Fruit fly (Drosophila melanogaster) whole organism, embryonic: ENCODE results near the gene CG34008.
A peak's percentile ranks its signal among the peaks of the same experiment; 100 is the strongest.

Experiments
- Atf6 ChIP-seq: fragments of 200-800 bp; sonication (Bioruptor generic); IDR thresholded peaks from 2 replicates; pipeline ENCODE4 v1.3.6; 2022; ENCODE audit warnings: missing biosample characterization, missing genetic modification characterization
- B-H1 ChIP-seq: fragments of 200-800 bp; sonication (Bioruptor generic); IDR thresholded peaks from 3 replicates; pipeline ENCODE4 v1.3.6; 2022; ENCODE audit warnings: missing biosample characterization, missing genetic modification characterization
- CG1024 ChIP-seq: fragments of 200-800 bp; sonication (Bioruptor generic); IDR thresholded peaks from 2 replicates; pipeline ENCODE4 v1.3.6; 2022; ENCODE audit warnings: missing biosample characterization, missing genetic modification characterization
- CG10321 ChIP-seq: fragments of 200-800 bp; sonication (Bioruptor generic); IDR thresholded peaks from 2 replicates; pipeline ENCODE4 v1.3.6; 2022; ENCODE audit warnings: missing biosample characterization, missing genetic modification characterization
- CG10959 ChIP-seq: fragments of 200-800 bp; sonication (Bioruptor generic); IDR thresholded peaks from 2 replicates; pipeline ENCODE4 v1.3.6; 2022; ENCODE audit warnings: missing biosample characterization, missing genetic modification characterization
- CG10979 ChIP-seq: fragments of 200-800 bp; sonication (Bioruptor generic); optimal IDR thresholded peaks from 2 replicates; lab custom pipeline; 2018; ENCODE audit warnings: missing biosample characterization, mild to moderate bottlenecking, missing genetic modification characterization, moderate library complexity
- CG11093 ChIP-seq: fragments of 200-800 bp; sonication (Bioruptor generic); IDR thresholded peaks from 3 replicates; pipeline ENCODE4 v1.3.6; 2022; ENCODE audit warnings: missing biosample characterization, missing genetic modification characterization
- CG11398 ChIP-seq: fragments of 200-800 bp; sonication (Bioruptor generic); optimal IDR thresholded peaks from 2 replicates; lab custom pipeline; 2016; ENCODE audit warnings: missing biosample characterization, missing genetic modification characterization
- CG12071 ChIP-seq: fragments of 200-800 bp; sonication (Bioruptor generic); optimal IDR thresholded peaks from 3 replicates; lab custom pipeline; 2018; ENCODE audit warnings: missing biosample characterization, mild to moderate bottlenecking, missing genetic modification characterization
- CG13287 ChIP-seq: fragments of 200-800 bp; sonication (Bioruptor generic); IDR thresholded peaks from 2 replicates; pipeline ENCODE4 v1.3.6; 2022; ENCODE audit warnings: missing biosample characterization, missing genetic modification characterization; ENCODE audit not compliant: partially characterized antibody
- CG15479 ChIP-seq: fragments of 200-800 bp; sonication (Bioruptor generic); optimal IDR thresholded peaks from 3 replicates; lab custom pipeline; 2019; ENCODE audit warnings: missing biosample characterization, mild to moderate bottlenecking, missing genetic modification characterization, moderate library complexity
- CG1602 ChIP-seq: fragments of 200-800 bp; sonication (Bioruptor generic); optimal IDR thresholded peaks from 3 replicates; lab custom pipeline; 2016; ENCODE audit warnings: missing biosample characterization, missing genetic modification characterization
- CG1603 ChIP-seq: fragments of 200-800 bp; sonication (Bioruptor generic); optimal IDR thresholded peaks from 2 replicates; lab custom pipeline; 2019; ENCODE audit warnings: missing biosample characterization, mild to moderate bottlenecking, missing genetic modification characterization, moderate library complexity
- CG17361 ChIP-seq: fragments of 200-800 bp; sonication (Bioruptor generic); IDR thresholded peaks from 3 replicates; pipeline ENCODE4 v1.3.6; 2022; ENCODE audit warnings: missing biosample characterization, missing genetic modification characterization
- CG2889 ChIP-seq: fragments of 200-800 bp; sonication (Bioruptor generic); IDR thresholded peaks from 3 replicates; pipeline ENCODE4 v1.3.6; 2022; ENCODE audit warnings: missing biosample characterization, missing genetic modification characterization
- CG31441 ChIP-seq: fragments of 200-800 bp; sonication (Bioruptor generic); IDR thresholded peaks from 2 replicates; pipeline ENCODE4 v1.3.6; 2022; ENCODE audit warnings: missing biosample characterization, missing genetic modification characterization
- CG4820 ChIP-seq: fragments of 200-800 bp; sonication (Bioruptor generic); optimal IDR thresholded peaks from 3 replicates; lab custom pipeline; 2016; ENCODE audit warnings: missing biosample characterization, missing genetic modification characterization
- CG6765 ChIP-seq: fragments of 200-800 bp; sonication (Bioruptor generic); optimal IDR thresholded peaks from 3 replicates; lab custom pipeline; 2017; ENCODE audit warnings: missing biosample characterization, mild to moderate bottlenecking, missing genetic modification characterization
- CG6854 ChIP-seq: fragments of 200-800 bp; sonication (Bioruptor generic); optimal IDR thresholded peaks from 3 replicates; lab custom pipeline; 2017; ENCODE audit warnings: missing biosample characterization, mild to moderate bottlenecking, missing genetic modification characterization
- CG7556 ChIP-seq: fragments of 200-800 bp; sonication (Bioruptor generic); optimal IDR thresholded peaks from 2 replicates; lab custom pipeline; 2017; ENCODE audit warnings: missing biosample characterization, mild to moderate bottlenecking, missing genetic modification characterization
- CG8290 ChIP-seq, 3 experiments: fragments of 200-800 bp; sonication (Bioruptor generic); optimal IDR thresholded peaks; 2 replicates each; lab custom pipeline; 2016 to 2019; ENCODE audit warnings: missing biosample characterization in 3 of 3, missing genetic modification characterization in 3 of 3, mild to moderate bottlenecking in 2 of 3, moderate library complexity in 1 of 3
- CG8924 ChIP-seq: fragments of 200-800 bp; optimal IDR thresholded peaks from 3 replicates; lab custom pipeline; 2019; ENCODE audit warnings: missing biosample characterization, mild to moderate bottlenecking, missing genetic modification characterization, moderate library complexity
- CG9609 ChIP-seq: fragments of 200-800 bp; sonication (Bioruptor generic); optimal IDR thresholded peaks from 3 replicates; lab custom pipeline; 2016; ENCODE audit warnings: missing biosample characterization, missing genetic modification characterization
- CG9727 ChIP-seq: fragments of 200-800 bp; sonication (Bioruptor generic); optimal IDR thresholded peaks from 3 replicates; lab custom pipeline; 2017; ENCODE audit warnings: missing biosample characterization, mild to moderate bottlenecking, missing genetic modification characterization
- CoRest ChIP-seq: fragments of 200-800 bp; sonication (Bioruptor generic); optimal IDR thresholded peaks from 3 replicates; lab custom pipeline; 2018; ENCODE audit warnings: missing biosample characterization, mild to moderate bottlenecking, missing genetic modification characterization, moderate library complexity
- Dfd ChIP-seq, 2 experiments: fragments of >200 bp; optimal IDR thresholded peaks; 2 replicates each; lab custom pipeline; 2017; ENCODE audit warnings: missing biosample characterization in 2 of 2, missing genetic modification characterization in 2 of 2
- Ets65A ChIP-seq: fragments of 200-800 bp; sonication (Bioruptor generic); peaks from one replicate; lab custom pipeline; 2016; ENCODE audit warnings: missing biosample characterization, missing genetic modification characterization
- Hmx ChIP-seq: fragments of 200-800 bp; sonication (Bioruptor generic); optimal IDR thresholded peaks from 2 replicates; lab custom pipeline; 2016; ENCODE audit warnings: missing biosample characterization, missing genetic modification characterization
- NfI ChIP-seq: fragments of 200-800 bp; sonication (Bioruptor generic); optimal IDR thresholded peaks from 3 replicates; lab custom pipeline; 2018; ENCODE audit warnings: missing biosample characterization, mild to moderate bottlenecking, missing genetic modification characterization, moderate library complexity
- PHDP ChIP-seq: fragments of 200-800 bp; sonication (Bioruptor generic); optimal IDR thresholded peaks from 3 replicates; lab custom pipeline; 2018; ENCODE audit warnings: missing biosample characterization, mild to moderate bottlenecking, missing genetic modification characterization, moderate library complexity
- Rx ChIP-seq: fragments of 200-800 bp; sonication (Bioruptor generic); IDR thresholded peaks from 2 replicates; pipeline ENCODE4 v1.3.6; 2022; ENCODE audit warnings: missing biosample characterization, missing genetic modification characterization
- Spps ChIP-seq: fragments of 200-800 bp; sonication (Bioruptor generic); optimal IDR thresholded peaks from 2 replicates; lab custom pipeline; 2018; ENCODE audit warnings: missing biosample characterization, mild to moderate bottlenecking, missing genetic modification characterization
- Stat92E ChIP-seq, 3 experiments: fragments of >200 bp in 2 of 3; fragments of 200-800 bp in 1 of 3; sonication (Bioruptor generic) in 1 of 3; optimal IDR thresholded peaks; 2 replicates each; lab custom pipeline; 2017 to 2019; ENCODE audit warnings: missing biosample characterization in 3 of 3, missing genetic modification characterization in 3 of 3, mild to moderate bottlenecking in 1 of 3, moderate library complexity in 1 of 3
- az2 ChIP-seq: fragments of 200-800 bp; sonication (Bioruptor generic); optimal IDR thresholded peaks from 3 replicates; lab custom pipeline; 2016; ENCODE audit warnings: missing biosample characterization, missing genetic modification characterization
- caup ChIP-seq: fragments of 200-800 bp; sonication (Bioruptor generic); optimal IDR thresholded peaks from 3 replicates; lab custom pipeline; 2017; ENCODE audit warnings: missing biosample characterization, mild to moderate bottlenecking, missing genetic modification characterization, moderate library complexity; ENCODE audit not compliant: severe bottlenecking
- chif ChIP-seq, 2 experiments: fragments of 200-800 bp; sonication (Bioruptor generic); optimal IDR thresholded peaks; 3 replicates each; lab custom pipeline; 2016; ENCODE audit warnings: missing biosample characterization in 2 of 2, missing genetic modification characterization in 2 of 2
- croc ChIP-seq: fragments of 200-800 bp; sonication (Bioruptor generic); conservative IDR thresholded peaks from 3 replicates; pipeline ENCODE4 v1.3.6; 2022; ENCODE audit warnings: missing biosample characterization, missing genetic modification characterization
- dmrt11E ChIP-seq: fragments of 200-800 bp; sonication (Bioruptor generic); optimal IDR thresholded peaks from 3 replicates; lab custom pipeline; 2018; ENCODE audit warnings: missing biosample characterization, mild to moderate bottlenecking, missing genetic modification characterization, moderate library complexity
- dysf ChIP-seq: fragments of 200-800 bp; sonication (Bioruptor generic); IDR thresholded peaks from 3 replicates; pipeline ENCODE4 v1.3.6; 2022; ENCODE audit warnings: missing biosample characterization, missing genetic modification characterization
- ewg ChIP-seq: fragments of 200-800 bp; sonication (Bioruptor generic); optimal IDR thresholded peaks from 3 replicates; lab custom pipeline; 2017; ENCODE audit warnings: mild to moderate bottlenecking, missing biosample characterization, missing genetic modification reagents, missing genetic modification characterization
- gt ChIP-seq: fragments of 200-800 bp; sonication (Bioruptor generic); IDR thresholded peaks from 2 replicates; pipeline ENCODE4 v1.3.6; 2022; ENCODE audit warnings: missing biosample characterization, missing genetic modification characterization
- kay ChIP-seq: fragments of 200-800 bp; sonication (Bioruptor generic); optimal IDR thresholded peaks from 2 replicates; lab custom pipeline; 2016; ENCODE audit warnings: missing biosample characterization, missing genetic modification characterization
- klu ChIP-seq: fragments of 200-800 bp; sonication (Bioruptor generic); IDR thresholded peaks from 2 replicates; pipeline ENCODE4 v1.3.6; 2022; ENCODE audit warnings: missing biosample characterization, missing genetic modification characterization
- pan ChIP-seq, 4 experiments: fragments of >200 bp in 3 of 4; fragments of 200-800 bp in 1 of 4; sonication (Bioruptor generic) in 1 of 4; optimal IDR thresholded peaks in 3 of 4; IDR thresholded peaks in 1 of 4; 2 replicates each; pipeline versions ENCODE4 v1.3.6 to Lab custom; 2017 to 2022; ENCODE audit warnings: missing biosample characterization in 2 of 4, missing genetic modification characterization in 2 of 4, mixed read lengths in 1 of 4
- sug ChIP-seq: fragments of 200-800 bp; optimal IDR thresholded peaks from 2 replicates; lab custom pipeline; 2019; ENCODE audit warnings: missing biosample characterization, mild to moderate bottlenecking, missing genetic modification characterization, moderate library complexity
- tgo ChIP-seq: fragments of 200-800 bp; sonication (Bioruptor generic); IDR thresholded peaks from 3 replicates; pipeline ENCODE4 v1.3.6; 2022; ENCODE audit warnings: missing biosample characterization, missing genetic modification characterization
- trem ChIP-seq: fragments of 200-800 bp; optimal IDR thresholded peaks from 3 replicates; lab custom pipeline; 2019; ENCODE audit warnings: missing biosample characterization, mild to moderate bottlenecking, missing genetic modification characterization, moderate library complexity
- tx ChIP-seq: fragments of 200-800 bp; sonication (Bioruptor generic); optimal IDR thresholded peaks from 2 replicates; lab custom pipeline; 2016; ENCODE audit warnings: missing biosample characterization, missing genetic modification characterization
- zfh1 ChIP-seq: fragments of 200-800 bp; sonication (Bioruptor generic); IDR thresholded peaks from 3 replicates; pipeline ENCODE4 v1.3.6; 2022; ENCODE audit warnings: missing biosample characterization, missing genetic modification characterization

Gene CG34008

dm6 chr3R:20555720-20556280, 25.5 kb downstream of the CG34008 start (continued):
- TF ChIP-seq gt (GFP tag; lab: Robert Waterston, UW) (no peak), CG17361 (GFP tag; lab: Robert Waterston, UW) (no peak), CoRest (tag; lab: Kevin White, UChicago) (no peak), CG9609 (no peak), kay (GFP tag; lab: Kevin White, UChicago) (no peak), Spps (tag; lab: Kevin White, UChicago) (no peak), B-H1 (GFP tag; lab: Robert Waterston, UW) (no peak; the same call in 2 of the 3 replicates), dysf (GFP tag; lab: Robert Waterston, UW) (no peak), CG15479 (GFP tag; lab: Kevin White, UChicago) (no peak), CG12071 (GFP tag; lab: Kevin White, UChicago) (peak; percentile 74), CG1603 (tag; lab: Kevin White, UChicago) (peak; percentile 56), CG11398 (GFP tag; lab: Kevin White, UChicago) (no peak), az2 (GFP tag; lab: Kevin White, UChicago) (no peak), chif (GFP tag; optimal IDR thresholded peaks at IDR 0.05; lab: Kevin White, UChicago) (no peak), CG9727 (GFP tag; lab: Kevin White, UChicago) (no peak), Rx (no peak), CG6854 (GFP tag; lab: Kevin White, UChicago) (no peak), zfh1 (GFP tag; lab: Robert Waterston, UW) (no peak), CG10321 (no peak), tx (GFP tag; lab: Kevin White, UChicago) (no peak), NfI (GFP tag; lab: Kevin White, UChicago) (no peak), caup (GFP tag; lab: Kevin White, UChicago) (peak; percentile 43), CG1602 (GFP tag; lab: Kevin White, UChicago) (no peak), dmrt11E (tag; lab: Kevin White, UChicago) (no peak), CG6765 (GFP tag; lab: Kevin White, UChicago) (no peak), CG11093 (GFP tag; lab: Robert Waterston, UW) (no peak), CG2889 (GFP tag; lab: Robert Waterston, UW) (no peak), CG8290 (GFP tag; optimal IDR thresholded peaks at IDR 0.05; lab: Kevin White, UChicago) (no peak), CG8290 (tag; optimal IDR thresholded peaks at IDR 0.05; lab: Kevin White, UChicago) (peak; percentile 66 to 88), CG10979 (tag; lab: Kevin White, UChicago) (no peak), CG13287 (GFP tag; lab: Robert Waterston, UW) (0 out of 2 replicates have a peak, but pooled peaks have one; percentile 12), croc (GFP tag; lab: Robert Waterston, UW) (no peak), CG4820 (no peak), Hmx (GFP tag; lab: Kevin White, UChicago) (no peak)

dm6 chr3R:20555023-20555422, 26.3 kb downstream of the CG34008 start:
- TF ChIP-seq sug (tag; lab: Kevin White, UChicago) (peak; percentile 85), Dfd (GFP tag; optimal IDR thresholded peaks at IDR 0.05; lab: Kevin White, UChicago) (no peak), CG1024 (GFP tag; lab: Robert Waterston, UW) (0 out of 2 replicates have a peak, but pooled peaks have one; percentile 12), CG4820 (peak; percentile 35), Ets65A (GFP tag; lab: Kevin White, UChicago) (peak; percentile 76), CG31441 (GFP tag; lab: Robert Waterston, UW) (peak; percentile 77), CG10959 (GFP tag; lab: Robert Waterston, UW) (no peak), tgo (GFP tag; lab: Robert Waterston, UW) (peak; percentile 74), klu (peak; percentile 34; the same call in 1 of the 2 replicates), CG8924 (tag; lab: Kevin White, UChicago) (peak; percentile 74), PHDP (tag; lab: Kevin White, UChicago) (peak; percentile 2), pan (optimal IDR thresholded peaks at IDR 0.05; lab: Kevin White, UChicago) (no peak), pan (GFP tag; optimal IDR thresholded peaks at IDR 0.05 in 1 of 2, IDR thresholded peaks at IDR 0.05 in 1 of 2) (peak in 1 of 2 experiments; percentile 76), Stat92E (GFP tag; optimal IDR thresholded peaks at IDR 0.05; lab: Kevin White, UChicago) (peak in 1 of 3 experiments; percentile 22), ewg (GFP tag; lab: Kevin White, UChicago) (no peak), trem (tag; lab: Kevin White, UChicago) (peak; percentile 2), CG7556 (GFP tag; lab: Kevin White, UChicago) (peak; percentile 27), dysf (GFP tag; lab: Robert Waterston, UW) (peak; percentile 73), Atf6 (GFP tag; lab: Robert Waterston, UW) (peak; percentile 78)
